Worm (Caenorhabditis elegans) whole organism, early embryonic: Measurements from ENCODE around the gene valv-1.

Source experiments
- B0310.2 ChIP-seq: sonication (generic microtip); optimal IDR thresholded peaks from 2 replicates; lab custom pipeline; 2016; ENCODE audit warnings: mild to moderate bottlenecking, missing genetic modification characterization, missing compliant biosample characterization
- aly-1 ChIP-seq: sonication (generic microtip); optimal IDR thresholded peaks from 2 replicates; lab custom pipeline; 2016; ENCODE audit warnings: missing genetic modification characterization, missing compliant biosample characterization
- ama-1 ChIP-seq: fragments of 150-350 bp; optimal IDR thresholded peaks from 2 replicates; lab custom pipeline; 2014
- ceh-13 ChIP-seq: fragments of 200-800 bp; sonication (Bioruptor generic); optimal IDR thresholded peaks from 2 replicates; lab custom pipeline; 2018; ENCODE audit warnings: mild to moderate bottlenecking, missing genetic modification characterization, missing compliant biosample characterization
- ceh-36 ChIP-seq: sonication (generic microtip); optimal IDR thresholded peaks from 2 replicates; lab custom pipeline; 2016; ENCODE audit warnings: missing genetic modification characterization, inconsistent platforms, missing compliant biosample characterization
- flt-1 ChIP-seq: fragments of 200-800 bp; sonication (Bioruptor generic); IDR thresholded peaks from 2 replicates; pipeline ENCODE4 v1.3.6; 2022; ENCODE audit warnings: missing genetic modification characterization, missing compliant biosample characterization
- hmbx-1 ChIP-seq: sonication (generic microtip); optimal IDR thresholded peaks from 2 replicates; lab custom pipeline; 2016; ENCODE audit warnings: mild to moderate bottlenecking, missing genetic modification characterization, missing compliant biosample characterization
- hmg-4 ChIP-seq: fragments of 200-800 bp; sonication (Bioruptor generic); optimal IDR thresholded peaks from 2 replicates; lab custom pipeline; 2018; ENCODE audit warnings: mild to moderate bottlenecking, missing genetic modification characterization, missing compliant biosample characterization
- hnd-1 ChIP-seq: sonication (generic microtip); optimal IDR thresholded peaks from 2 replicates; lab custom pipeline; 2016; ENCODE audit warnings: missing genetic modification characterization, missing compliant biosample characterization
- pes-1 ChIP-seq: fragments of 200-800 bp; sonication (Bioruptor generic); IDR thresholded peaks from 2 replicates; pipeline ENCODE4 v1.3.6; 2022; ENCODE audit warnings: missing genetic modification reagents, missing genetic modification characterization, missing compliant biosample characterization
- scrt-1 ChIP-seq: fragments of 200-800 bp; sonication (Bioruptor generic); IDR thresholded peaks from 2 replicates; pipeline ENCODE4 v1.3.6; 2022; ENCODE audit warnings: missing genetic modification characterization, missing compliant biosample characterization
- tbx-11 ChIP-seq: fragments of 200-800 bp; sonication (Bioruptor generic); IDR thresholded peaks from 2 replicates; pipeline ENCODE4 v1.3.6; 2022; ENCODE audit warnings: missing genetic modification characterization, missing compliant biosample characterization
- tbx-37 ChIP-seq: fragments of 200-800 bp; sonication (Bioruptor generic); conservative IDR thresholded peaks from 2 replicates; pipeline ENCODE4 v1.3.6; 2022; ENCODE audit warnings: missing genetic modification reagents, missing genetic modification characterization, missing compliant biosample characterization
- tra-4 ChIP-seq: sonication (generic microtip); optimal IDR thresholded peaks from 2 replicates; lab custom pipeline; 2017; ENCODE audit warnings: missing genetic modification characterization, missing compliant biosample characterization

- TF ChIP-seq ama-1 (lab: Kevin White, UChicago), result no peak
- TF ChIP-seq aly-1 (tag; lab: Kevin White, UChicago), result no peak
- no peak for TF ChIP-seq hmg-4 (GFP tag; lab: Kevin White, UChicago)
- TF ChIP-seq tbx-37 (GFP tag; lab: Robert Waterston, UW), result no peak
- TF ChIP-seq ceh-36 (tag; lab: Kevin White, UChicago), result no peak
- TF ChIP-seq tbx-11, result no peak
- TF ChIP-seq scrt-1, result no peak
- TF ChIP-seq hmbx-1 (tag; lab: Kevin White, UChicago), result no peak
- no peak for TF ChIP-seq B0310.2
- TF ChIP-seq hnd-1, result no peak
- TF ChIP-seq ceh-13 (GFP tag; lab: Kevin White, UChicago), result no peak
- no peak for TF ChIP-seq flt-1 (GFP tag; lab: Robert Waterston, UW)
- no peak for TF ChIP-seq pes-1 (GFP tag; lab: Robert Waterston, UW)
- no peak for TF ChIP-seq tra-4 (tag; lab: Kevin White, UChicago)
Measured at ce11 chrIV:7424198-7424597, 20.9 kb downstream of the valv-1 start, which contains the start of gene unc-82.
